Worm (Caenorhabditis elegans): ENCODE data around the gene C45B11.8.

C45B11.8 gene

ce11 chrV:11029309-11029708, 11.3 kb upstream of the C45B11.8 start (continued):
- TF ChIP-seq nhr-10 (tag; optimal IDR thresholded peaks at IDR 0.05) (peak; percentile 16), F13H6.1 (tag; optimal IDR thresholded peaks at IDR 0.05) (peak; percentile 57), mdl-1 (tag; optimal IDR thresholded peaks at IDR 0.05) (no peak), nhr-6 (tag; optimal IDR thresholded peaks at IDR 0.05) (peak; percentile 17), fos-1 (tag; optimal IDR thresholded peaks at IDR 0.05) (peak; percentile 24)

DNA sequence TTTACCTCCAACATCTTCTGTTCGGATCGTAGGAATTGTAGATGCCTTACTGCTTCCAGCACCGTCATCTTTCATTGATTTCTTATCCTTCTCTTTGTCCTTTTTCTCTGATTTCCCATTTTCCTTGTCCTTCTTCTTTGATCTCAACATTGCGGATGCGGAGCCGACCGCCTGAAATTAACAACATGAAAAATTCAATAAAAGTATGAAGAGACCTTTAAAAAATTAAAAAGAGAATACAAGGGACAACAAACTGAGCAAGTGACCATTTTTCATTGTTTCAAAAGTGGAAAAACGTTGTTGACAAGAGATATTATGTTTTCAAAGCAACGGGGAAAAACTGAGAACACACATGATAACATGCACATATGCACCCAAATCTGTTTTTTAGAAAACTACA, 9.9 kb upstream of the C45B11.8 start:
- TF ChIP-seq F13H6.1 (tag; optimal IDR thresholded peaks at IDR 0.05): no peak
- no peak for TF ChIP-seq ceh-82 (tag; optimal IDR thresholded peaks at IDR 0.05)
- TF ChIP-seq crh-2 (tag; optimal IDR thresholded peaks at IDR 0.05): no peak
- no peak for TF ChIP-seq mbf-1 (tag; optimal IDR thresholded peaks at IDR 0.05)
- TF ChIP-seq alr-1 (tag; optimal IDR thresholded peaks at IDR 0.05): no peak
- TF ChIP-seq zag-1 (tag; optimal IDR thresholded peaks at IDR 0.05): no peak
- no peak for TF ChIP-seq ztf-4 (tag; optimal IDR thresholded peaks at IDR 0.05)
- no peak for TF ChIP-seq unc-55 (GFP tag; optimal IDR thresholded peaks at IDR 0.05)
- TF ChIP-seq nhr-25 (tag; optimal IDR thresholded peaks at IDR 0.05): no peak
- no peak for TF ChIP-seq nhr-11 (tag; optimal IDR thresholded peaks at IDR 0.05)
- no peak for TF ChIP-seq ama-1 (optimal IDR thresholded peaks at IDR 0.05)
- no peak for TF ChIP-seq mab-5 (tag; optimal IDR thresholded peaks at IDR 0.05)
- no peak for TF ChIP-seq elt-3 (tag; optimal IDR thresholded peaks at IDR 0.05)
- no peak for TF ChIP-seq nhr-12 (tag; optimal IDR thresholded peaks at IDR 0.05)

- TF ChIP-seq nhr-23 (tag; optimal IDR thresholded peaks at IDR 0.05): no peak
- TF ChIP-seq ztf-1 (GFP tag; conservative IDR thresholded peaks at IDR 0.05): no peak
- TF ChIP-seq elt-1 (tag; optimal IDR thresholded peaks at IDR 0.05): no peak
- TF ChIP-seq nhr-25 (tag; optimal IDR thresholded peaks at IDR 0.05): no peak
These were observed 7.3 kb upstream of the C45B11.8 start for ce11 chrV:11033241-11033640.

DNA sequence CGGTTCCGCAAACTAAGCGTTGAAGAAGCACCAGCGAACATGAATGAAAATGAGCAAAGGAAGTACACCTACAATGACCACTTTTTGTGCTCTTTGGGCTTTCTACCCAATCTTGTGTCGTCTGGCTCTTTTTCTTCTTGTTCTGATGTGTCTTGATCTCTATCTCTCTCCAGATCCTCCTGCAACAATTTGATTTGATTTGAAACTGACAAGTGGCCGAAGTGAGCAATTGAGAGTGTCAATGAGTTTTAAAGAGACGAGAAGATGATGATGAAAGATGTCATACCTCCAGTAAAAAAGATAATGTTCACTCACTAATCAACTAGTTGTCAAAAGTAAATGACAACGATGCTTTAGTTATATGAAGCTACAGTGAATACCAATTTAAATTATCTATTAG, 5.8 kb upstream of the C45B11.8 start, which contains the start of gene pptr-2:
Gene pptr-2 (minus strand): TSS at position 184 of the 400 bp plus-strand sequence.
- TF ChIP-seq lsy-2 (tag; optimal IDR thresholded peaks at IDR 0.05) (no peak), sma-9 (GFP tag; optimal IDR thresholded peaks at IDR 0.05) (peak; percentile 14), sma-9 (tag; optimal IDR thresholded peaks at IDR 0.05) (no peak), nhr-23 (tag; optimal IDR thresholded peaks at IDR 0.05) (no peak), C34F6.9 (tag; optimal IDR thresholded peaks at IDR 0.05) (peak; percentile 16), F13H6.1 (tag; optimal IDR thresholded peaks at IDR 0.05) (peak; percentile 41), nhr-129 (tag; optimal IDR thresholded peaks at IDR 0.05) (peak; percentile 59), sem-4 (tag; optimal IDR thresholded peaks at IDR 0.05) (peak; percentile 22)

DNA sequence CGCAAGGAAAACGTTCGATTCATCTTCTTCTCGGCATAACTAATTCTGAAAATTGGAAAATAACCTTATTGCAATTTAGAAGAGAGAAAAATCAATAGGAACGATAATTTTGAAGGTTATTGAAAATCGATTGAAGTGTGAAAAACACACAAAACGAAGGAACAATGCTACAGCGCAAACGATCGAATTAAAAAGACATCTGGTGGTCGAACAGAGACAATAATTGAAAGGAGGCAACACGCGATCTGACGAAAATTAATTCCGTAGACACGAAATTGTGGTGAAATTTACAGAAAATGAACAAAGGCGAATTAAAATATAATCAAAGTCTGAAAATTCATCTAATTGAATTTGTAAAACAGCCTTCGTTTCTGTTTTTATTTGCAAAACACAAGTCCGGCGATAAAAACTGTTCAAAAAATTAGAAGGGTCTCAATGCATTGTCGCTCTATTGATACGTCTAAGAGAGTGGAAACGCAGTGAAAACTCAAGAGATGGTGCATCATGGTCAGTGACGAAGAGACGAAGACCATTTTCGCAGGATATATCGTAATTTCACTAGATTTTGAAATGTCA, 1.1 kb upstream of the C45B11.8 start, which contains the start of gene pak-2:
Gene pak-2 (minus strand): TSS at position 51 of the 576 bp plus-strand sequence.
- TF ChIP-seq nhr-21 (tag; optimal IDR thresholded peaks at IDR 0.05): peak; percentile 39
- TF ChIP-seq skn-1 (tag; optimal IDR thresholded peaks at IDR 0.05): no peak
- no peak for TF ChIP-seq nhr-23 (tag; optimal IDR thresholded peaks at IDR 0.05)
- TF ChIP-seq zag-1 (tag; optimal IDR thresholded peaks at IDR 0.05): peak; percentile 12
- TF ChIP-seq ama-1 (optimal IDR thresholded peaks at IDR 0.05): no peak
- TF ChIP-seq nhr-10 (tag; optimal IDR thresholded peaks at IDR 0.05): no peak
- TF ChIP-seq peb-1 (tag; optimal IDR thresholded peaks at IDR 0.05): no peak
- no peak for TF ChIP-seq alr-1 (tag; optimal IDR thresholded peaks at IDR 0.05)
- no peak for TF ChIP-seq nhr-237 (tag; optimal IDR thresholded peaks at IDR 0.05)
- TF ChIP-seq elt-1 (tag; optimal IDR thresholded peaks at IDR 0.05): no peak
- TF ChIP-seq ZK546.5 (tag; optimal IDR thresholded peaks at IDR 0.05): no peak
- TF ChIP-seq snpc-4 (tag; optimal IDR thresholded peaks at IDR 0.05): no peak
- no peak for TF ChIP-seq lin-11 (tag; optimal IDR thresholded peaks at IDR 0.05)
- peak; percentile 81 for TF ChIP-seq F13H6.1 (tag; optimal IDR thresholded peaks at IDR 0.05)
- peak; percentile 37 for TF ChIP-seq Y55F3AM.14 (GFP tag; optimal IDR thresholded peaks at IDR 0.05)
- TF ChIP-seq gmeb-1 (tag; optimal IDR thresholded peaks at IDR 0.05): peak; percentile 69
- TF ChIP-seq sma-3 (GFP tag; optimal IDR thresholded peaks at IDR 0.05): peak; percentile 93
- TF ChIP-seq C34F6.9 (tag; optimal IDR thresholded peaks at IDR 0.05): peak; percentile 93
- TF ChIP-seq elt-3 (tag; optimal IDR thresholded peaks at IDR 0.05): no peak
- no peak for TF ChIP-seq unc-39 (tag; optimal IDR thresholded peaks at IDR 0.05)
- TF ChIP-seq nhr-25 (tag; optimal IDR thresholded peaks at IDR 0.05): peak; percentile 76
- no peak for TF ChIP-seq ztf-4 (tag; optimal IDR thresholded peaks at IDR 0.05)
- TF ChIP-seq lsy-2 (tag; optimal IDR thresholded peaks at IDR 0.05): peak; percentile 38 to 85
- no peak for TF ChIP-seq mbf-1 (tag; optimal IDR thresholded peaks at IDR 0.05)
- TF ChIP-seq ceh-82 (tag; optimal IDR thresholded peaks at IDR 0.05): no peak
- peak; percentile 75 for TF ChIP-seq nhr-6 (tag; optimal IDR thresholded peaks at IDR 0.05)
- no peak for TF ChIP-seq dmd-4 (tag; optimal IDR thresholded peaks at IDR 0.05)
- no peak for TF ChIP-seq ceh-16 (tag; optimal IDR thresholded peaks at IDR 0.05)
- no peak for TF ChIP-seq nhr-11 (tag; optimal IDR thresholded peaks at IDR 0.05)
- peak; percentile 55 for TF ChIP-seq egl-27 (tag; optimal IDR thresholded peaks at IDR 0.05)
- no peak for TF ChIP-seq mdl-1 (tag; optimal IDR thresholded peaks at IDR 0.05)
- TF ChIP-seq crh-2 (tag; optimal IDR thresholded peaks at IDR 0.05): peak; percentile 74
- no peak for TF ChIP-seq nhr-77 (tag; optimal IDR thresholded peaks at IDR 0.05)
- TF ChIP-seq R02D3.7 (tag; optimal IDR thresholded peaks at IDR 0.05): no peak
- TF ChIP-seq nhr-12 (tag; optimal IDR thresholded peaks at IDR 0.05): no peak
- TF ChIP-seq fos-1 (tag; optimal IDR thresholded peaks at IDR 0.05): peak; percentile 76
- peak; percentile 84 for TF ChIP-seq lin-13 (GFP tag; optimal IDR thresholded peaks at IDR 0.05)

Data from whole organism, L2 larva.